Worm (Caenorhabditis elegans): ENCODE measurements around the gene sma-2.
A peak's percentile ranks its signal among the peaks of the same experiment; 100 is the strongest.

sma-2 gene

ce11 chrIII:8799964-8800795, 50.7 kb downstream of the sma-2 start, which contains the start of gene F54F2.6:
F54F2.6 (minus strand) TSS chrIII:8800701.
- TF ChIP-seq nhr-28 (tag; optimal IDR thresholded peaks at IDR 0.05) = no peak
- peak; percentile 94 for TF ChIP-seq mdl-1 (tag; optimal IDR thresholded peaks at IDR 0.05)
- TF ChIP-seq sea-2 (GFP tag; optimal IDR thresholded peaks at IDR 0.05) = peak; percentile 31
- TF ChIP-seq nhr-237 (tag; optimal IDR thresholded peaks at IDR 0.05) = no peak
- TF ChIP-seq elt-2 (tag; optimal IDR thresholded peaks at IDR 0.05) = peak; percentile 71
- peak; percentile 93 for TF ChIP-seq pha-4 (tag; optimal IDR thresholded peaks at IDR 0.05)
- peak; percentile 59 for TF ChIP-seq nhr-43 (tag; optimal IDR thresholded peaks at IDR 0.05; ENCODE audit: poor library complexity, severe bottlenecking)
- no peak for TF ChIP-seq ceh-16 (tag; optimal IDR thresholded peaks at IDR 0.05)
- peak; percentile 92 for TF ChIP-seq nfya-1 (tag; optimal IDR thresholded peaks at IDR 0.05; ENCODE audit: insufficient read depth)
- no peak for TF ChIP-seq eor-1 (tag; optimal IDR thresholded peaks at IDR 0.05)
- TF ChIP-seq jun-1 (tag; optimal IDR thresholded peaks at IDR 0.05) = peak; percentile 91
- TF ChIP-seq tbx-2 (tag; optimal IDR thresholded peaks at IDR 0.05) = peak; percentile 85
- peak; percentile 87 for TF ChIP-seq ceh-28 (tag; optimal IDR thresholded peaks at IDR 0.05)
- TF ChIP-seq nhr-11 (tag; optimal IDR thresholded peaks at IDR 0.05) = peak; percentile 84
- peak; percentile 50 for TF ChIP-seq nhr-77 (tag; optimal IDR thresholded peaks at IDR 0.05)
- TF ChIP-seq daf-12 (tag; optimal IDR thresholded peaks at IDR 0.05) = no peak
- peak; percentile 44 for TF ChIP-seq nhr-25 (tag; optimal IDR thresholded peaks at IDR 0.05)
- peak; percentile 88 for TF ChIP-seq lin-39 (tag; optimal IDR thresholded peaks at IDR 0.05)
- TF ChIP-seq nhr-23 (tag; optimal IDR thresholded peaks at IDR 0.05) = peak; percentile 40
- peak; percentile 37 for TF ChIP-seq ama-1 (optimal IDR thresholded peaks at IDR 0.05)
- TF ChIP-seq unc-62 (GFP tag; optimal IDR thresholded peaks at IDR 0.05) = peak; percentile 95
- TF ChIP-seq ZK546.5 (tag; optimal IDR thresholded peaks at IDR 0.05) = no peak
- no peak for TF ChIP-seq skn-1 (tag; optimal IDR thresholded peaks at IDR 0.05)
- TF ChIP-seq R02D3.7 (tag; optimal IDR thresholded peaks at IDR 0.05) = peak; percentile 57
- TF ChIP-seq egl-5 (tag; optimal IDR thresholded peaks at IDR 0.05) = peak; percentile 65
- no peak for TF ChIP-seq ztf-11 (tag; optimal IDR thresholded peaks at IDR 0.05)
- no peak for TF ChIP-seq mml-1 (tag; optimal IDR thresholded peaks at IDR 0.05)
- peak; percentile 90 for TF ChIP-seq hmg-11 (tag; optimal IDR thresholded peaks at IDR 0.05)
- TF ChIP-seq ceh-9 (tag; optimal IDR thresholded peaks at IDR 0.05) = peak; percentile 24
- no peak for TF ChIP-seq fos-1 (tag; optimal IDR thresholded peaks at IDR 0.05)
- TF ChIP-seq nhr-12 (tag; optimal IDR thresholded peaks at IDR 0.05) = no peak
- no peak for TF ChIP-seq nhr-76 (tag; optimal IDR thresholded peaks at IDR 0.05)
- no peak for TF ChIP-seq nhr-67 (tag; optimal IDR thresholded peaks at IDR 0.05)
- no peak for TF ChIP-seq aly-2 (tag; optimal IDR thresholded peaks at IDR 0.05)
- peak; percentile 76 for TF ChIP-seq zag-1 (tag; optimal IDR thresholded peaks at IDR 0.05)
- peak; percentile 76 for TF ChIP-seq fkh-10 (GFP tag; optimal IDR thresholded peaks at IDR 0.05)
- TF ChIP-seq ceh-82 (tag; optimal IDR thresholded peaks at IDR 0.05) = peak; percentile 40
- peak; percentile 52 for TF ChIP-seq fkh-2 (tag; optimal IDR thresholded peaks at IDR 0.05)
- peak; percentile 38 for TF ChIP-seq pqm-1 (tag; optimal IDR thresholded peaks at IDR 0.05)
- TF ChIP-seq ztf-4 (tag; optimal IDR thresholded peaks at IDR 0.05) = no peak
- TF ChIP-seq elt-1 (tag; optimal IDR thresholded peaks at IDR 0.05) = peak; percentile 78
- TF ChIP-seq lin-15B (tag; optimal IDR thresholded peaks at IDR 0.05) = peak; percentile 58
- TF ChIP-seq snpc-4 (tag; optimal IDR thresholded peaks at IDR 0.05) = peak; percentile 75
- peak; percentile 77 for TF ChIP-seq egl-27 (tag; optimal IDR thresholded peaks at IDR 0.05)
- TF ChIP-seq lsy-12 (tag; optimal IDR thresholded peaks at IDR 0.05) = peak; percentile 80
- TF ChIP-seq unc-39 (tag; optimal IDR thresholded peaks at IDR 0.05) = peak; percentile 44
- no peak for TF ChIP-seq elt-3 (tag; optimal IDR thresholded peaks at IDR 0.05)
